Worm (Caenorhabditis elegans) whole organism, midembryonic: ENCODE results near the gene Y73B3B.3.
"Not testable (repeated sequence)": the region's sequence is repeated elsewhere in the genome, so short reads cannot be mapped to it uniquely, and the experiment has no call there.

Experiments
- T22C8.4 ChIP-seq: fragments of 200-800 bp; sonication (Bioruptor generic); IDR thresholded peaks from 2 replicates; pipeline ENCODE4 v1.3.6; 2022; ENCODE audit warnings: missing genetic modification characterization, missing compliant biosample characterization
- cog-1 ChIP-seq: sonication (generic microtip); optimal IDR thresholded peaks from 2 replicates; lab custom pipeline; 2016; ENCODE audit warnings: missing genetic modification characterization, missing compliant biosample characterization
- flt-1 ChIP-seq: fragments of 200-800 bp; sonication (Bioruptor generic); IDR thresholded peaks from 2 replicates; pipeline ENCODE4 v1.3.6; 2022; ENCODE audit warnings: missing genetic modification characterization, missing compliant biosample characterization
- klf-2 ChIP-seq: fragments of 200-800 bp; sonication (Bioruptor generic); conservative IDR thresholded peaks from 2 replicates; pipeline ENCODE4 v1.3.6; 2022; ENCODE audit warnings: missing genetic modification reagents, missing genetic modification characterization, missing compliant biosample characterization
- med-1 ChIP-seq: sonication (generic microtip); optimal IDR thresholded peaks from 2 replicates; lab custom pipeline; 2017; ENCODE audit warnings: missing genetic modification characterization, mild to moderate bottlenecking, missing compliant biosample characterization, antibody characterized with exemption, missing genetic modification reagents; ENCODE audit not compliant: insufficient read depth
- ref-1 ChIP-seq: fragments of 200-800 bp; sonication (Bioruptor generic); conservative IDR thresholded peaks from 2 replicates; pipeline ENCODE4 v1.3.6; 2022; ENCODE audit warnings: missing genetic modification reagents, missing genetic modification characterization, missing compliant biosample characterization
- tab-1 ChIP-seq: fragments of 200-800 bp; sonication (Bioruptor generic); IDR thresholded peaks from 2 replicates; pipeline ENCODE4 v1.3.6; 2022; ENCODE audit warnings: missing genetic modification characterization, missing compliant biosample characterization
- ztf-23 ChIP-seq: fragments of 200-800 bp; sonication (Bioruptor generic); IDR thresholded peaks from 2 replicates; pipeline ENCODE4 v1.3.6; 2022; ENCODE audit warnings: missing genetic modification reagents, missing genetic modification characterization, missing compliant biosample characterization
- ztf-29 ChIP-seq: fragments of 200-800 bp; sonication (Bioruptor generic); IDR thresholded peaks from 2 replicates; pipeline ENCODE4 v1.3.6; 2022; ENCODE audit warnings: missing genetic modification reagents, missing genetic modification characterization, missing compliant biosample characterization

The Y73B3B.3 gene

DNA sequence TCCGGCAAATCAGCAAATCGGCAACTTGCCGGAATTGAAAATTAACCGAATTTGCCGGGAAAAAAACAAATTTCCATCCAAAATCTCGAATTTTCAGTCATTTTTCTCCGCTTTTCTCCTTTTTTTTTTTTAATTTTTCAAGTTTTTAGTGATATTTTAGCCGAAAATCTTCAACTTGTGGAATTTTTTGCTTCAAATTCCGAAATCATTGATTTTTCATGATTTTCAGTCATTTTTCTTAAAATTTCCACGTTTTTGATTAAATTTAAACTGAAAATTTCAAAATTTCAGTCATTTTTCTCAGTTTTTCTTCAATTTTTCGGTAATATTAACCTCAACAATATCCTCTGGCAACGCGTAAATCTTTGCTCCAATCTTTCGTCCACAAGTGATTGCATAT, at the start of gene Y73B3B.3:
TSS of gene Y73B3B.3 (plus strand) at position 301 of the 400 bp plus-strand sequence.
- TF ChIP-seq tab-1, ztf-23, ztf-29 (GFP tag; lab: Robert Waterston, UW): not testable (repeated sequence)

DNA sequence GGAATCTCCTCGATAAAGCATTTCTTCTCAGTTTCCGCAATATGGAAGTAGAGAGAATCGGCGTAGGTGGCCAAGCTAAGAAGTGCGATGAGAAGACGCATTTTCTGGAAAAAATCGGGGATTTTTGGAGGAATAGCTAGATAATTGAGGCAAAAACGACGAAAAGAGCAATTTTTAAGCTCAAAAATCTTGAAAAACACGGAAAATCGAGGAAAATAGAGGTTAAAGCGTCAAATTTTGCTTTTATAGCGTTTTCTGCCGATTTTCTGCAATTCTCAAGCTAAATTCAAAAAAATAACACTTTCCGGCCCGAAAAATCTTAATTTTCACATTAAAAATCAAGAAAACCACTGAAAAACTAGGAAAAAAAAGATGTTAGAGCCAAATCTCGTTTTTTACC, 46.8 kb upstream of the Y73B3B.3 start, which contains the start of gene tmed-12:
TSS of gene tmed-12 (minus strand) at position 101 of the 400 bp plus-strand sequence.
- TF ChIP-seq med-1 (GFP tag; lab: Kevin White, UChicago); klf-2 (GFP tag; lab: Robert Waterston, UW); tab-1 (GFP tag; lab: Robert Waterston, UW): not testable (repeated sequence)

DNA sequence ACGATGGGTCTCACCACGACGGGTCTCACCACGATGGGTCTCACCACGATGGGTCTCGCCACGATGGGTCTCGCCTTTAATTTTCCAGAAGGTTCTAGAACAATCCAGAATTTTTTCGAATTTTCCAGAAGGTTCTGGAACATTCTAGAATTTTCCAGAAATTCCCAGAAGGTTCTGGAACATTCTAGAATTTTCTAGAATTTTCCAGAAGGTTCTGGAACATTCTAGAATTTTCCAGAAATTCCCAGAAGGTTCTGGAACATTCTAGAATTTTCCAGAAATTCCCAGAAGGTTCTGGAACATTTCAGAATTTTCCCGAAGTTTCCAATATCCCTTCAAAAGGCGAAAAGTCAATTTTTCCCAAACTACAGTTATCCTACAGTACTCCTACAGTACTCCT, 40.2 kb upstream of the Y73B3B.3 start:
- TF ChIP-seq flt-1 (GFP tag; lab: Robert Waterston, UW), result peak; percentile 72

DNA sequence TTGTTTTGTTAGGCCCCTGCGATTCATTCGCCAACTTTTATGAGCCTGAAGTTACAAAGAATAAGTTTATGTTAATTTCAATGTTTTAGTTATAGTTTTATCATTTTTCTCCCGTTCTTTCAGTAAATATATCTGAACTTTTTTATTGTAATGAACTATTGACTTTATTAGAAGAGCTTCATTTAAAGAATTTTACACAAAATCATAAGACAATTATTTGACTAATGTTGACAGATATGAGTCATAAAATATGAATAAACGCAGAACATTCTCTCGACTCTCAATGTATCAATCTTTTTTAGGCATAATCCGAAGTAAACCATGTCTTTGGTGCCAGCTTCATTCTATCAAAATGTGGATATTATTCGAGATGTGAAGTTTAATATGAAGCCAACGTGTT, 32.7 kb upstream of the Y73B3B.3 start, which contains the start of the genes T08D2.5 and T08D2.4:
TSS of gene T08D2.5 (plus strand) at position 301 of the 400 bp plus-strand sequence.
TSS of gene T08D2.4 (plus strand) at position 322 of the 400 bp plus-strand sequence.
- TF ChIP-seq ref-1 (GFP tag; lab: Robert Waterston, UW), result no peak
- no peak for TF ChIP-seq tab-1 (GFP tag; lab: Robert Waterston, UW)
- TF ChIP-seq klf-2 (GFP tag; lab: Robert Waterston, UW), result no peak
- TF ChIP-seq flt-1 (GFP tag; lab: Robert Waterston, UW), result no peak
- TF ChIP-seq ztf-23 (GFP tag; lab: Robert Waterston, UW), result no peak
- TF ChIP-seq T22C8.4 (GFP tag; lab: Robert Waterston, UW), result no peak
- no peak for TF ChIP-seq ztf-29 (GFP tag; lab: Robert Waterston, UW)
- TF ChIP-seq cog-1 (tag; lab: Kevin White, UChicago), result no peak
- no peak for TF ChIP-seq med-1 (GFP tag; lab: Kevin White, UChicago)

DNA sequence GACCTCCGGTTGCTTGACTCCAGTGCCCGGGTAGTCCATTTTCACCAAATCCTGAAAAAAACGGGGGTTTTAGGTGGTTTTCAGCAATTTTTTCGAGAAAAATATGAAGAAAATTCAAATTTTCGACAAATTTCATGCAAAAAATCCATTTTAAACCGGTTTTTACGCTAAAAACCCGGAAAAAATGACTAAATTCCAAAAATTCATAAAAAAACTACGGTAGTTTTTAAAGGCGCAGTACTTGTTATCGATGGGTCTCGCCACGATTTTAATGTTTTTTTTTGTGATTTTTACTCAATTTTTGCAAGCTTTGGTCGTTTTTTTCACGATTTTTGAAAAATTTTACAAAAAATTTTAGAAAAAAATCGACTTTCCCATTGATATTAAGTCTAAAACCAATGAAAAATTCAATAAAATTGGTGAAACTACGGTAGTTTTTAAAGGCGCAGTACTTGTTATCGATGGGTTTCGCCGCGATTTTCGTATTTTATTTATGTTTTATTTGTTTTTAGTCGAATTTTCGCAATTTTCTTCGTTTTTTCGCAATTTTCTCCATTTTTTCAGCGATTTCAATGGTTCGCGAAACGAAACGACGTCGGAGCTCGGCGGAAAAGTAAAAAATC, 27.6 kb upstream of the Y73B3B.3 start, which contains the start of the genes T08D2.6 and chkr-1:
TSS of gene T08D2.6 (minus strand) at position 51 of the 623 bp plus-strand sequence.
TSS of gene chkr-1 (plus strand) at position 573 of the 623 bp plus-strand sequence.
- not testable (repeated sequence) for TF ChIP-seq cog-1 (tag; lab: Kevin White, UChicago); ztf-23 (GFP tag; lab: Robert Waterston, UW); ref-1 (GFP tag; lab: Robert Waterston, UW)

DNA sequence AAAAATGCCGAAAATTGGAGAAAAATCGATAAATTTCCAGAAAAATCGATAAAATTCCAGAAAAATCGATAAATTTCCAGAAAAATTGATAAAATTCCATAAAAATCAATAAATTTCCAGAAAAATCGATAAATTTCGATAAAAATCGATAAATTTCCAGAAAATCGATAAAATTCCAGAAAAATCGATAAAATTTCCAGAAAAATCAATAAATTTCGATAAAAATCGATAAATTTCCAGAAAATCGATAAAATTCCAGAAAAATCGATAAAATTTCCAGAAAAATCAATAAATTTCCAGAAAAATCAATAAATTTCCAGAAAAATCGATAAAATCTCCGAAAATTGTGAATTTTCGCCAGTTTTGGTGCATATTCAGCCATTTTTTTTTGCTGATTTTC, 26.2 kb upstream of the Y73B3B.3 start:
- peak; percentile 94 for TF ChIP-seq T22C8.4 (GFP tag; lab: Robert Waterston, UW)

DNA sequence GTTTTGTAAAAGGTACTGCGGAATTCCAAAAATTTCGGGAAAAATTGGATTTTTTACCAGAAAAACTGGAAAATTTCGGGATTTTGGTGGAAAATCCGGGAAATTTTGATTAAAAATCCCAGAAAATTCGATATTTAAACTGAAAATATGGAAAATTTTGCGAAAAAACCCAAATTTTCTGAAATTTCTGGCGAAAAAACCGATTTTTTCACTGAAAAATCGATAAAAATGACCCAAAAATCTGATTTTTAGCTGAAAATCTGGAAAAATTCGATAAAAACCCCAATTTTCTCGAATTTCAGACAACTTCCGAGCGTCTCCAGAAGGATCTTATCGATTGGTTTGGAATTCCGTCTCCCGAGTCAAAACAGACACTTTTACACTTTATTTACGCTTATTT, 17.3 kb upstream of the Y73B3B.3 start, which contains the start of gene T08D2.8:
TSS of gene T08D2.8 (plus strand) at position 301 of the 400 bp plus-strand sequence.
- TF ChIP-seq T22C8.4 (GFP tag; lab: Robert Waterston, UW) (no peak), ztf-23 (GFP tag; lab: Robert Waterston, UW) (no peak), klf-2 (GFP tag; lab: Robert Waterston, UW) (no peak), ref-1 (GFP tag; lab: Robert Waterston, UW) (no peak), flt-1 (GFP tag; lab: Robert Waterston, UW) (no peak), med-1 (GFP tag; lab: Kevin White, UChicago) (no peak), cog-1 (tag; lab: Kevin White, UChicago) (no peak), ztf-29 (GFP tag; lab: Robert Waterston, UW) (no peak), tab-1 (GFP tag; lab: Robert Waterston, UW) (no peak)

DNA sequence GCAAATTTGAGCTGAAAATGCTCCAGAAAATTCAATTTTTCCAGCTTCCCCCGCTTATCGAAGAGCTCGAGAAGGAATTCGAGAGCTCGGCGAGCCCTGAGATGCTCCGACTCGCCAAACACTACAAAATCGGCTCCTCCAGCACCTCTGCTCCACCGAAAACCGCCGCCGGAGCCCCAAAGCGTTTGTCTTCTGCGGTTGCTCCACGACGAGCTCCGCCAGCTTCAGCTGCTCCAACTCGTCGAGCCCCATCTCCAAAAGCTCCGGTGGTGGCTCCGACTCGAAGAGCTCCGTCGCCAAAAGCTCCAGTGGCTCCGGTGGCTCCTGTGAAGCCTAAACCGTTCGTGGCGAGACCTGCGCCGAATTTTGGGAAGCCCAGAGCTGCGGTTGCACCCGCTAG, 13.4 kb upstream of the Y73B3B.3 start:
- no peak for TF ChIP-seq flt-1 (GFP tag; lab: Robert Waterston, UW)
- TF ChIP-seq med-1 (GFP tag; lab: Kevin White, UChicago), result no peak
- no peak for TF ChIP-seq klf-2 (GFP tag; lab: Robert Waterston, UW)
- TF ChIP-seq ztf-23 (GFP tag; lab: Robert Waterston, UW), result no peak
- no peak for TF ChIP-seq T22C8.4 (GFP tag; lab: Robert Waterston, UW)
- no peak for TF ChIP-seq cog-1 (tag; lab: Kevin White, UChicago)
- TF ChIP-seq ref-1 (GFP tag; lab: Robert Waterston, UW), result no peak
- no peak for TF ChIP-seq tab-1 (GFP tag; lab: Robert Waterston, UW)
- TF ChIP-seq ztf-29 (GFP tag; lab: Robert Waterston, UW), result no peak

DNA sequence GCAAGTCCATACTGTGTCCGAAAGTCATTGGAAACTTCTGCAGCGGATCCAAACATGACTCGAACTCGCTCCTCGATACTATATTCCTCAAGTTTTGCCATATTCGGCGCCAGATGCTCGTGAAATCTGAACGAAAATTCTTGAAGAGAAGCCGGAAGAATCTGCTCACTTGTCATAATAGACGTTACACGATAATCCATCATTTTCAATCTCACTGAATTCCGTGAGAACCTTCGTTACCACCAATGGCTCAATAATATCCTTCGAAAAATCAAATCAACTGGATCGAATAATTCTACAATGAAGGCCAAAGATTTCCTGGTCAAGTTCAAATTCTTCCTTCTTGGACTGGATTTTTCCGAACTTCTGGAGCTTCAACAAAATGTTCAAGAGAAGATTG, 1.3 kb downstream of the Y73B3B.3 start, which contains the start of gene Y73B3B.1:
TSS of gene Y73B3B.1 (minus strand) at position 101 of the 400 bp plus-strand sequence.
- not testable (repeated sequence) for TF ChIP-seq klf-2, T22C8.4, ztf-23 (GFP tag; lab: Robert Waterston, UW)

DNA sequence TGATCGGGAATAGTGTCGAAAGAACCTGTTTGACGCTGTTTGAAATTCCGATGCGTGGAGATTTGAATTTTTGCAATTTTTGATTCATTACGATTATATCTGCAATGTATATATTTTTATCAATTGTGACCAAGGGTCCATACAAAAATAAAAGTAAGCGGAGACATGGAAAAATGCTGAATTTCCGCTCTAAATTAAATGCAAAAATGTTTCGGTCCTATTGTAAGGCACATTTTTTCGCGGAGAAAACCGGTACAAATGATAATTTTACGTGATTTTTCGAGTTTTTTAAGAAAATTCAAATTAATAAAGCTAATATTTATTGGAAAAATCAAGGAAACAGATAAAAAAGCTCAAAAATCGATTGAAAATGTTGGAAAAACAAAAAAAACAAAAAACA, 5.7 kb downstream of the Y73B3B.3 start, which contains the start of gene set-28:
TSS of gene set-28 (minus strand) at position 101 of the 400 bp plus-strand sequence.
- TF ChIP-seq flt-1, ztf-23, T22C8.4 (GFP tag; lab: Robert Waterston, UW): not testable (repeated sequence)
